Worm (Caenorhabditis elegans) whole organism, L1 larva: ENCODE data around the gene alg-1.

ENCODE experiments used
- C04F5.9 ChIP-seq: sonication (generic microtip); optimal IDR thresholded peaks from 2 replicates; lab custom pipeline; 2016; ENCODE audit warnings: missing genetic modification characterization, missing compliant biosample characterization
- C16A3.4 ChIP-seq: fragments of 150-350 bp; optimal IDR thresholded peaks from 2 replicates; lab custom pipeline; 2014; ENCODE audit warnings: missing biosample characterization, missing genetic modification characterization
- C34B4.2 ChIP-seq: sonication (generic microtip); optimal IDR thresholded peaks from 2 replicates; lab custom pipeline; 2017; ENCODE audit warnings: mild to moderate bottlenecking, missing genetic modification characterization, missing compliant biosample characterization
- aha-1 ChIP-seq: fragments of 150-350 bp; optimal IDR thresholded peaks from 2 replicates; lab custom pipeline; 2014; ENCODE audit warnings: missing biosample characterization, missing genetic modification characterization
- aly-2 ChIP-seq: fragments of 150-350 bp; optimal IDR thresholded peaks from 2 replicates; lab custom pipeline; 2014; ENCODE audit warnings: missing biosample characterization, missing genetic modification characterization
- ama-1 ChIP-seq: fragments of 150-350 bp; optimal IDR thresholded peaks from 2 replicates; lab custom pipeline; 2014
- blmp-1 ChIP-seq: fragments of 150-350 bp; optimal IDR thresholded peaks from 2 replicates; lab custom pipeline; 2014; ENCODE audit warnings: missing biosample characterization, missing genetic modification characterization
- ceh-8 ChIP-seq: fragments of 200-800 bp; sonication (Bioruptor generic); optimal IDR thresholded peaks from 2 replicates; lab custom pipeline; 2018; ENCODE audit warnings: mild to moderate bottlenecking, missing genetic modification characterization, moderate library complexity, missing compliant biosample characterization
- ceh-90 ChIP-seq: sonication (generic microtip); optimal IDR thresholded peaks from 2 replicates; lab custom pipeline; 2016; ENCODE audit warnings: missing genetic modification characterization, missing compliant biosample characterization
- dpl-1 ChIP-seq, 3 experiments: fragments of 150-350 bp in 2 of 3; sonication (generic microtip) in 1 of 3; optimal IDR thresholded peaks; 2 replicates each; lab custom pipeline; 2014 to 2017; ENCODE audit warnings: missing biosample characterization in 3 of 3, missing genetic modification characterization in 3 of 3, missing genetic modification reagents in 3 of 3
- efl-1 ChIP-seq, 4 experiments: fragments of 150-350 bp; optimal IDR thresholded peaks in 3 of 4; peaks in 1 of 4; 1 replicate in 1 of 4; 2 replicates in 3 of 4; lab custom pipeline; 2014; ENCODE audit warnings: missing biosample characterization in 2 of 4, missing genetic modification characterization in 2 of 4, missing genetic modification reagents in 2 of 4
- egl-13 ChIP-seq: sonication (generic microtip); optimal IDR thresholded peaks from 2 replicates; lab custom pipeline; 2016; ENCODE audit warnings: missing genotype, missing genetic modification reagents, missing genetic modification characterization, missing compliant biosample characterization
- elt-3 ChIP-seq, 6 experiments: fragments of 150-350 bp in 1 of 6; sonication (generic microtip); optimal IDR thresholded peaks; 2 replicates each; lab custom pipeline; 2017 to 2018; ENCODE audit warnings: missing biosample characterization in 6 of 6, missing genetic modification characterization in 6 of 6, inconsistent platforms in 1 of 6
- fkh-4 ChIP-seq: sonication (generic microtip); optimal IDR thresholded peaks from 2 replicates; lab custom pipeline; 2016; ENCODE audit warnings: missing compliant biosample characterization, missing genetic modification characterization, borderline replicate concordance
- fkh-8 ChIP-seq: sonication (generic microtip); optimal IDR thresholded peaks from 2 replicates; lab custom pipeline; 2016; ENCODE audit warnings: mild to moderate bottlenecking, missing genetic modification characterization, missing compliant biosample characterization
- hlh-17 ChIP-seq: fragments of 200-800 bp; sonication (Bioruptor generic); optimal IDR thresholded peaks from 2 replicates; lab custom pipeline; 2018; ENCODE audit warnings: missing genetic modification characterization, mild to moderate bottlenecking, missing compliant biosample characterization, moderate library complexity, borderline replicate concordance
- hpl-2 ChIP-seq: fragments of 150-350 bp; optimal IDR thresholded peaks from 2 replicates; lab custom pipeline; 2014; ENCODE audit warnings: missing biosample characterization, missing genetic modification reagents, missing genetic modification characterization
- irx-1 ChIP-seq: sonication (generic microtip); optimal IDR thresholded peaks from 2 replicates; lab custom pipeline; 2016; ENCODE audit warnings: missing genetic modification characterization, missing compliant biosample characterization
- isw-1 ChIP-seq: fragments of 200-800 bp; sonication (Bioruptor generic); IDR thresholded peaks from 2 replicates; pipeline ENCODE4 v1.3.6; 2022; ENCODE audit warnings: missing genetic modification characterization, missing compliant biosample characterization
- lin-14 ChIP-seq: fragments of 200-800 bp; sonication (Bioruptor generic); optimal IDR thresholded peaks from 2 replicates; lab custom pipeline; 2018; ENCODE audit warnings: mild to moderate bottlenecking, missing genetic modification characterization, moderate library complexity, missing compliant biosample characterization
- lin-35 ChIP-seq, 2 experiments: fragments of 150-350 bp; optimal IDR thresholded peaks; 2 replicates each; lab custom pipeline; 2014; ENCODE audit warnings: missing biosample characterization in 2 of 2, missing genetic modification characterization in 2 of 2, missing genetic modification reagents in 2 of 2
- lsy-2 ChIP-seq, 2 experiments: fragments of 150-350 bp; optimal IDR thresholded peaks; 2 replicates each; lab custom pipeline; 2014; ENCODE audit warnings: missing biosample characterization in 2 of 2, missing genetic modification characterization in 2 of 2
- mdl-1 ChIP-seq, 2 experiments: fragments of 150-350 bp; optimal IDR thresholded peaks; 2 replicates each; lab custom pipeline; 2014 to 2017; ENCODE audit warnings: missing biosample characterization in 2 of 2, missing genetic modification characterization in 2 of 2, inconsistent platforms in 1 of 2
- mep-1 ChIP-seq: fragments of 150-350 bp; optimal IDR thresholded peaks from 2 replicates; lab custom pipeline; 2014; ENCODE audit warnings: missing biosample characterization, missing genetic modification characterization
- nhr-11 ChIP-seq: fragments of 150-350 bp; optimal IDR thresholded peaks from 2 replicates; lab custom pipeline; 2014; ENCODE audit warnings: missing biosample characterization, missing genetic modification characterization
- nhr-20 ChIP-seq: sonication (generic microtip); optimal IDR thresholded peaks from 2 replicates; lab custom pipeline; 2016; ENCODE audit warnings: mild to moderate bottlenecking, missing genetic modification characterization, missing compliant biosample characterization
- nhr-237 ChIP-seq: fragments of 150-350 bp; optimal IDR thresholded peaks from 2 replicates; lab custom pipeline; 2014; ENCODE audit warnings: missing biosample characterization, missing genetic modification characterization
- nhr-71 ChIP-seq: sonication (generic microtip); optimal IDR thresholded peaks from 2 replicates; lab custom pipeline; 2016; ENCODE audit warnings: mild to moderate bottlenecking, missing genetic modification characterization, moderate library complexity, missing compliant biosample characterization
- nhr-85 ChIP-seq: sonication (generic microtip); peaks from one replicate; lab custom pipeline; 2016; ENCODE audit warnings: missing genetic modification characterization, inconsistent platforms, missing compliant biosample characterization
- nhr-90 ChIP-seq: sonication (generic microtip); optimal IDR thresholded peaks from 2 replicates; lab custom pipeline; 2016; ENCODE audit warnings: mild to moderate bottlenecking, missing genetic modification characterization, missing compliant biosample characterization; ENCODE audit not compliant: poor library complexity
- pax-3 ChIP-seq: fragments of 200-800 bp; sonication (Bioruptor generic); optimal IDR thresholded peaks from 2 replicates; lab custom pipeline; 2018; ENCODE audit warnings: mild to moderate bottlenecking, missing genetic modification characterization, moderate library complexity, missing compliant biosample characterization
- skn-1 ChIP-seq: fragments of 150-350 bp; optimal IDR thresholded peaks from 2 replicates; lab custom pipeline; 2014; ENCODE audit warnings: missing biosample characterization, missing genetic modification characterization
- snpc-4 ChIP-seq: fragments of 150-350 bp; optimal IDR thresholded peaks from 2 replicates; lab custom pipeline; 2014; ENCODE audit warnings: missing biosample characterization, missing genetic modification characterization
- snu-23 ChIP-seq: sonication (generic microtip); optimal IDR thresholded peaks from 2 replicates; lab custom pipeline; 2016; ENCODE audit warnings: missing genetic modification characterization, missing compliant biosample characterization
- sox-4 ChIP-seq: sonication (generic microtip); optimal IDR thresholded peaks from 2 replicates; lab custom pipeline; 2016; ENCODE audit warnings: missing genetic modification characterization, missing compliant biosample characterization
- sup-37 ChIP-seq: fragments of 200-800 bp; sonication (Bioruptor generic); optimal IDR thresholded peaks from 2 replicates; lab custom pipeline; 2018; ENCODE audit warnings: mild to moderate bottlenecking, missing genetic modification characterization, missing compliant biosample characterization
- swsn-7 ChIP-seq: sonication (generic microtip); optimal IDR thresholded peaks from 2 replicates; lab custom pipeline; 2016; ENCODE audit warnings: missing genetic modification characterization, missing compliant biosample characterization
- ztf-11 ChIP-seq, 2 experiments: sonication (generic microtip); optimal IDR thresholded peaks; 2 replicates each; lab custom pipeline; 2016 to 2017; ENCODE audit warnings: missing genetic modification characterization in 2 of 2, missing biosample characterization in 1 of 2, missing compliant biosample characterization in 1 of 2
- ztf-4 ChIP-seq: fragments of 150-350 bp; optimal IDR thresholded peaks from 2 replicates; lab custom pipeline; 2014; ENCODE audit warnings: missing biosample characterization, missing genetic modification characterization

alg-1 gene

DNA sequence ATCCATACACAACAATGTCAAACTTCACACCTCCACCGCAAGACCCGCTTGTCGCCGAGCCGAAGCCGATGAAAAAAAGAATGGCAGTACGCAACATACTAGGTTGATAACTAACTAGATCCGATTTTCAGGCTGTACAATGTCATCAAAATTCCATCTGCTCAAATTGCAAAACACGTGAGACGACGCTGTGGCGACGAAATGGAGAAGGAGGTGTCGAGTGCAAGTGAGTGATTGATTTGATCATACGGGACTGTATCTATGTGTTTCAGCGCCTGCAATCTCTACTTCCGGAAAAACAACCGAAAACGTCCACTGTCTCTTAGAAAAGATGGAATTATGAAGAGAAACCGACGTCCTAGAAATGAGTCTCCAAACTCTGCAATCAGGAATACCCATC is 8.6 kb upstream of the alg-1 start:
- no peak for TF ChIP-seq hpl-2
- TF ChIP-seq ceh-90 (tag; lab: Kevin White, UChicago), result no peak
- no peak for TF ChIP-seq snpc-4 (tag; lab: Kevin White, UChicago)
- TF ChIP-seq dpl-1 (GFP tag; optimal IDR thresholded peaks at IDR 0.05; lab: Kevin White, UChicago), result no peak
- TF ChIP-seq nhr-20 (tag; lab: Kevin White, UChicago), result peak; percentile 24
- peak; percentile 10 for TF ChIP-seq snu-23 (GFP tag; lab: Kevin White, UChicago)
- no peak for TF ChIP-seq aly-2 (tag; lab: Kevin White, UChicago)
- TF ChIP-seq blmp-1 (tag; lab: Kevin White, UChicago), result no peak
- peak in 2 of 6 experiments; percentile 35 to 40 for TF ChIP-seq elt-3 (tag; optimal IDR thresholded peaks at IDR 0.05; lab: Kevin White, UChicago)
- no peak for TF ChIP-seq C04F5.9 (tag; lab: Kevin White, UChicago)
- peak; percentile 13 for TF ChIP-seq nhr-90 (tag; lab: Kevin White, UChicago)
- TF ChIP-seq lin-14 (GFP tag; lab: Kevin White, UChicago), result peak; percentile 20
- no peak for TF ChIP-seq sox-4 (tag; lab: Kevin White, UChicago)
- TF ChIP-seq nhr-85 (tag; lab: Kevin White, UChicago), result peak; percentile 81
- peak; percentile 21 for TF ChIP-seq nhr-71 (tag; lab: Kevin White, UChicago)
- no peak for TF ChIP-seq isw-1 (GFP tag; lab: Robert Waterston, UW)
- TF ChIP-seq lin-35 (GFP tag; optimal IDR thresholded peaks at IDR 0.05; lab: Kevin White, UChicago), result peak in 1 of 2 experiments; percentile 38
- TF ChIP-seq efl-1 (optimal IDR thresholded peaks at IDR 0.05; lab: Kevin White, UChicago), result no peak
- TF ChIP-seq efl-1 (GFP tag; optimal IDR thresholded peaks at IDR 0.05 in 1 of 2; lab: Kevin White, UChicago), result peak in 1 of 2 experiments; percentile 42
- TF ChIP-seq fkh-4, result no peak
- no peak for TF ChIP-seq ceh-8 (GFP tag; lab: Kevin White, UChicago)

DNA sequence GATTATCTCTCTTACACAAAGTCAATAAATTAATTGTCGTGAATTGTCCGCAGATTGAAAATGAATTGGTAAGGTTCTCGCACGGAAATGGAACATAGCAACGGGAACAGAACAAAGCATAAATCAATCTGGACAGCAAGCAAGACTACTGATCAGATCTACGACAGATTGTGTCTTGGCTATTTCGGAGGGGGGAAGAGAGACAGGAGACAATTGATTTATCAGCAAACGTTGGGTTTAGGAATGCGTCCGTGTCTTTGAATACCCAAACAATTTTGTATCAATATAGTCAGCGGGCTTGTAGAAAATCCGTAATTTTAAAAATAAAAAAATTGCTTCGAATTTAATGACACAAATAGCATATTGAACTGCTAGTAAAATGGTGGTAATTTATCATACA is 7.6 kb upstream of the alg-1 start:
- TF ChIP-seq skn-1, result no peak
- TF ChIP-seq C34B4.2, result no peak
- peak; percentile 83 for TF ChIP-seq nhr-85 (tag; lab: Kevin White, UChicago)
- TF ChIP-seq lin-35 (GFP tag; optimal IDR thresholded peaks at IDR 0.05; lab: Kevin White, UChicago), result peak in 1 of 2 experiments; percentile 29
- TF ChIP-seq lin-14 (GFP tag; lab: Kevin White, UChicago), result peak; percentile 26
- TF ChIP-seq ztf-11 (tag; optimal IDR thresholded peaks at IDR 0.05; lab: Kevin White, UChicago), result no peak
- peak in 1 of 2 experiments; percentile 24 for TF ChIP-seq mdl-1 (tag; optimal IDR thresholded peaks at IDR 0.05; lab: Kevin White, UChicago)
- TF ChIP-seq nhr-11 (tag; lab: Kevin White, UChicago), result no peak
- TF ChIP-seq aha-1, result no peak
- no peak for TF ChIP-seq nhr-20 (tag; lab: Kevin White, UChicago)
- TF ChIP-seq snu-23 (GFP tag; lab: Kevin White, UChicago), result peak; percentile 3
- TF ChIP-seq C16A3.4 (tag; lab: Kevin White, UChicago), result no peak
- no peak for TF ChIP-seq fkh-8 (tag; lab: Kevin White, UChicago)
- peak in 3 of 6 experiments; percentile 47 to 83 (median 65) for TF ChIP-seq elt-3 (tag; optimal IDR thresholded peaks at IDR 0.05; lab: Kevin White, UChicago)
- no peak for TF ChIP-seq pax-3 (tag; lab: Kevin White, UChicago)
- no peak for TF ChIP-seq ama-1 (lab: Kevin White, UChicago)
- TF ChIP-seq nhr-237 (tag; lab: Kevin White, UChicago), result no peak
- TF ChIP-seq swsn-7 (tag; lab: Kevin White, UChicago), result no peak
- TF ChIP-seq egl-13 (tag; lab: Kevin White, UChicago), result no peak
- no peak for TF ChIP-seq hlh-17 (GFP tag; lab: Kevin White, UChicago)
- no peak for TF ChIP-seq ztf-4 (tag; lab: Kevin White, UChicago)
- TF ChIP-seq nhr-90 (tag; lab: Kevin White, UChicago), result peak; percentile 58
- TF ChIP-seq nhr-71 (tag; lab: Kevin White, UChicago), result peak; percentile 16
- peak; percentile 10 for TF ChIP-seq irx-1 (tag; lab: Kevin White, UChicago)
- no peak for TF ChIP-seq snpc-4 (tag; lab: Kevin White, UChicago)
- no peak for TF ChIP-seq efl-1 (optimal IDR thresholded peaks at IDR 0.05; lab: Kevin White, UChicago)
- no peak for TF ChIP-seq efl-1 (GFP tag; optimal IDR thresholded peaks at IDR 0.05 in 1 of 2; lab: Kevin White, UChicago)
- TF ChIP-seq sup-37 (GFP tag; lab: Kevin White, UChicago), result no peak
- peak; percentile 51 for TF ChIP-seq blmp-1 (tag; lab: Kevin White, UChicago)
- TF ChIP-seq mep-1 (tag; lab: Kevin White, UChicago), result no peak
- peak in 1 of 2 experiments; percentile 28 for TF ChIP-seq lsy-2 (tag; optimal IDR thresholded peaks at IDR 0.05; lab: Kevin White, UChicago)
- TF ChIP-seq, all 84 proteins: peak for 11
